Fruit fly (Drosophila melanogaster) whole organism, pupa: ENCODE data around the gene CG33927.
A peak's percentile ranks its signal among the peaks of the same experiment; 100 is the strongest.

Experiments used
- CG10348 ChIP-seq: fragments of 200-800 bp; sonication (Bioruptor generic); IDR thresholded peaks from 2 replicates; pipeline ENCODE4 v1.3.6; 2022; ENCODE audit warnings: missing biosample characterization, missing genetic modification characterization
- CG12605 ChIP-seq: fragments of 200-800 bp; sonication (Bioruptor generic); IDR thresholded peaks from 2 replicates; pipeline ENCODE4 v1.3.6; 2022; ENCODE audit warnings: missing biosample characterization, missing genetic modification characterization
- CG13204 ChIP-seq: fragments of 200-800 bp; sonication (Bioruptor generic); optimal IDR thresholded peaks from 2 replicates; lab custom pipeline; 2018; ENCODE audit warnings: missing biosample characterization, mild to moderate bottlenecking, missing genetic modification characterization, moderate library complexity
- CG14655 ChIP-seq: fragments of 200-800 bp; sonication (Bioruptor generic); optimal IDR thresholded peaks from 3 replicates; lab custom pipeline; 2017; ENCODE audit warnings: mild to moderate bottlenecking, missing biosample characterization, missing genetic modification reagents, missing genetic modification characterization
- CG15710 ChIP-seq: fragments of 200-800 bp; sonication (Bioruptor generic); optimal IDR thresholded peaks from 2 replicates; lab custom pipeline; 2018; ENCODE audit warnings: missing biosample characterization, mild to moderate bottlenecking, missing genetic modification characterization, moderate library complexity
- CG17806 ChIP-seq: fragments of 200-800 bp; sonication (Bioruptor generic); optimal IDR thresholded peaks from 2 replicates; lab custom pipeline; 2018; ENCODE audit warnings: missing biosample characterization, mild to moderate bottlenecking, missing genetic modification characterization, moderate library complexity
- CG32121 ChIP-seq: fragments of 200-800 bp; sonication (Bioruptor generic); IDR thresholded peaks from 2 replicates; pipeline ENCODE4 v1.3.6; 2022; ENCODE audit warnings: missing biosample characterization, missing genetic modification characterization
- CG34367 ChIP-seq: fragments of 200-800 bp; sonication (Bioruptor generic); optimal IDR thresholded peaks from 2 replicates; lab custom pipeline; 2018; ENCODE audit warnings: missing biosample characterization, mild to moderate bottlenecking, missing genetic modification characterization
- CG4496 ChIP-seq: fragments of 200-800 bp; sonication (Bioruptor generic); IDR thresholded peaks from 3 replicates; pipeline ENCODE4 v1.3.6; 2022; ENCODE audit warnings: missing biosample characterization, missing genetic modification characterization
- CG8159 ChIP-seq: fragments of 200-800 bp; sonication (Bioruptor generic); optimal IDR thresholded peaks from 3 replicates; lab custom pipeline; 2018; ENCODE audit warnings: missing biosample characterization, mild to moderate bottlenecking, missing genetic modification characterization, moderate library complexity
- CG8301 ChIP-seq: fragments of 200-800 bp; sonication (Bioruptor generic); optimal IDR thresholded peaks from 2 replicates; lab custom pipeline; 2018; ENCODE audit warnings: missing biosample characterization, mild to moderate bottlenecking, missing genetic modification characterization
- CG9948 ChIP-seq: fragments of 200-800 bp; sonication (Bioruptor generic); optimal IDR thresholded peaks from 2 replicates; lab custom pipeline; 2018; ENCODE audit warnings: missing biosample characterization, mild to moderate bottlenecking, missing genetic modification characterization, moderate library complexity
- D1 ChIP-seq: fragments of 200-800 bp; sonication (Bioruptor generic); optimal IDR thresholded peaks from 2 replicates; lab custom pipeline; 2018; ENCODE audit warnings: missing biosample characterization, mild to moderate bottlenecking, missing genetic modification characterization, moderate library complexity
- EcR ChIP-seq: fragments of 200-800 bp; sonication (Bioruptor generic); optimal IDR thresholded peaks from 3 replicates; lab custom pipeline; 2019; ENCODE audit warnings: missing biosample characterization, missing genetic modification characterization, mild to moderate bottlenecking, moderate library complexity, missing genetic modification reagents
- Ets98B ChIP-seq: fragments of 200-800 bp; sonication (Bioruptor generic); IDR thresholded peaks from 2 replicates; pipeline ENCODE4 v1.3.6; 2022; ENCODE audit warnings: missing biosample characterization, missing genetic modification characterization
- Pif1A ChIP-seq: fragments of 200-800 bp; sonication (Bioruptor generic); optimal IDR thresholded peaks from 3 replicates; lab custom pipeline; 2016; ENCODE audit warnings: missing biosample characterization, missing genetic modification characterization
- Pif1B ChIP-seq: fragments of 200-800 bp; sonication (Bioruptor generic); optimal IDR thresholded peaks from 3 replicates; lab custom pipeline; 2016; ENCODE audit warnings: missing biosample characterization, missing genetic modification characterization
- Snoo ChIP-seq: fragments of 200-800 bp; sonication (Bioruptor generic); optimal IDR thresholded peaks from 3 replicates; lab custom pipeline; 2017; ENCODE audit warnings: missing biosample characterization, mild to moderate bottlenecking, missing genetic modification characterization, inconsistent platforms
- fd96Ca ChIP-seq: fragments of 200-800 bp; sonication (Bioruptor generic); IDR thresholded peaks from 3 replicates; pipeline ENCODE4 v1.3.6; 2022; ENCODE audit warnings: missing biosample characterization, missing genetic modification characterization
- gl ChIP-seq: fragments of 200-800 bp; sonication (Bioruptor generic); optimal IDR thresholded peaks from 2 replicates; lab custom pipeline; 2018; ENCODE audit warnings: missing biosample characterization, mild to moderate bottlenecking, missing genetic modification characterization
- rn ChIP-seq: fragments of 200-800 bp; sonication (Bioruptor generic); IDR thresholded peaks from 2 replicates; pipeline ENCODE4 v1.3.6; 2022; ENCODE audit warnings: missing biosample characterization, missing genetic modification characterization

CG33927 gene

DNA sequence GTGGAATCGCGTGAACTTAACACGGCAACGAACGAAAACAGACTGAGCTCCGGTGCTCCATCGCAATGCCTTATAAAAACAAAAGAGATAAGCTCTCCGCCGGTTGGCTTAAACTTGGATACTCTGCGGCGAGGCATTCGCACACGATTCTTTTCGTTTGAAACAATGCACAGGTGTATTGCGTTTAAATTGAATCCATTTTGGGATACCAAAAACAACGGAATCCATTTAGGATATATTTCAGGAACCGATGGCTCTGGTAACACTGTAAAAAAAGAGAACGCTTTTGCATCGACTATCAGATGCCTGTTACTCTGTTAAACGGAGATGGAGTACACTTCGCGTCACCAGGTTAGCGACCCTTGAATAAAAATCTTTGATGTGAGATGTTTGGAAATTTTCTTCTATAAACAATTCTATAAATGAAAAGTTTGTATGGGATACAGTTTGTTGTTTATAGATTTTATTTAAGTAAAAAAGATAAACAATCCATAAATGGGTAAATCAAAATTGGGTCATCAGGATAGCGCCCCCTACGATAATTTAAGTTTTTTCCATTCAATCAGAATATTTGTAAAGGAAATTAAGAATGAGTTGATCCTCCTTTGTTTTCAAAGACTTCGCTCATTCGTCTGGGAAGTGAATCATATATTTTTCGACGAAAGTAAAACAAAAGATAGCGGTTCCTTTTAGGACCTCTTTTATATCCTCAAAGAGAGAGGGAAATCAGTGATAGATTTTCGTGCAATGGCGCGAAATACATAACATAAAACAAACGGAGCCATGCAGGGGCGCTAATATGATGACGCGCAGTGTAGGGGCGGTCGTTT lies 41.6 kb upstream of the CG33927 start, which contains the start of gene Nep2:
Gene Nep2, minus strand, starts transcription at position 51 of the 830 bp plus-strand sequence.
- TF ChIP-seq CG15710 (tag; lab: Kevin White, UChicago) (peak; percentile 61), rn (GFP tag; lab: Robert Waterston, UW) (no peak), Pif1B (GFP tag; lab: Kevin White, UChicago) (peak; percentile 55), EcR (GFP tag; lab: Kevin White, UChicago) (peak; percentile 7), CG32121 (GFP tag; lab: Robert Waterston, UW) (no peak), gl (tag; lab: Kevin White, UChicago) (no peak), CG9948 (tag; lab: Kevin White, UChicago) (peak; percentile 48), D1 (tag; lab: Kevin White, UChicago) (no peak), CG10348 (GFP tag; lab: Robert Waterston, UW) (no peak), CG12605 (GFP tag; lab: Robert Waterston, UW) (no peak), CG8159 (tag; lab: Kevin White, UChicago) (peak; percentile 66), CG13204 (GFP tag; lab: Kevin White, UChicago) (no peak), CG4496 (peak; percentile 18; the same call in 2 of the 3 replicates), Pif1A (peak; percentile 52), CG34367 (tag; lab: Kevin White, UChicago) (peak; percentile 33), CG14655 (peak; percentile 79), Ets98B (GFP tag; lab: Robert Waterston, UW) (no peak; the same call in 1 of the 2 replicates), CG17806 (tag; lab: Kevin White, UChicago) (peak; percentile 28), CG8301 (peak; percentile 53), fd96Ca (0 out of 3 replicates have a peak, but pooled peaks have one; percentile 16), Snoo (peak; percentile 20)

DNA sequence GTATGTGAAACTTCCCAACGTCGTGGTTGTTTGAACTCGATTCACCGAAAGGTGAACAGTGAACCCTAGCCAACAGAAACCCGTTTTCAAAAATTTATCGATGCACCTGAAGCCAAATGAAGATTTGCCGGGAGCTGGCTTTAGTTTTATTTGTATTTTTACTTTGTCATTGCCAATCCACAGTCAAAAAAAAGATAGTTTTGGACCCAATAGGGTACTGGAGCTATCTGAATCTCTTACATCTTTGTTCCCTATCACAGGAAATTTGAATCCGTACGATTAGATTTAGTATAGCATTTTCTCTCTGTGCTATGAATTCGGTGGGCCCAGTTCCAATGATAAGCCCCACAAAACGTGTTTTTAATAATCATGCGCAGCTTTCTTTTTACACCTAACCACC lies 40.6 kb upstream of the CG33927 start:
- TF ChIP-seq gl (tag; lab: Kevin White, UChicago) (no peak), CG13204 (GFP tag; lab: Kevin White, UChicago) (no peak), CG15710 (tag; lab: Kevin White, UChicago) (no peak), Pif1A (no peak), CG9948 (tag; lab: Kevin White, UChicago) (no peak), Ets98B (GFP tag; lab: Robert Waterston, UW) (peak; percentile 34; the same call in 1 of the 2 replicates), fd96Ca (peak; percentile 26; the same call in 1 of the 3 replicates), rn (GFP tag; lab: Robert Waterston, UW) (no peak), CG14655 (peak; percentile 34), CG17806 (tag; lab: Kevin White, UChicago) (no peak), CG34367 (tag; lab: Kevin White, UChicago) (no peak), D1 (tag; lab: Kevin White, UChicago) (no peak), CG4496 (no peak), Pif1B (GFP tag; lab: Kevin White, UChicago) (peak; percentile 38), CG8301 (peak; percentile 24), Snoo (no peak), CG8159 (tag; lab: Kevin White, UChicago) (no peak), EcR (GFP tag; lab: Kevin White, UChicago) (peak; percentile 59), CG32121 (GFP tag; lab: Robert Waterston, UW) (no peak), CG10348 (GFP tag; lab: Robert Waterston, UW) (no peak), CG12605 (GFP tag; lab: Robert Waterston, UW) (no peak)
- TF ChIP-seq, all 21 proteins: peak for 6

DNA sequence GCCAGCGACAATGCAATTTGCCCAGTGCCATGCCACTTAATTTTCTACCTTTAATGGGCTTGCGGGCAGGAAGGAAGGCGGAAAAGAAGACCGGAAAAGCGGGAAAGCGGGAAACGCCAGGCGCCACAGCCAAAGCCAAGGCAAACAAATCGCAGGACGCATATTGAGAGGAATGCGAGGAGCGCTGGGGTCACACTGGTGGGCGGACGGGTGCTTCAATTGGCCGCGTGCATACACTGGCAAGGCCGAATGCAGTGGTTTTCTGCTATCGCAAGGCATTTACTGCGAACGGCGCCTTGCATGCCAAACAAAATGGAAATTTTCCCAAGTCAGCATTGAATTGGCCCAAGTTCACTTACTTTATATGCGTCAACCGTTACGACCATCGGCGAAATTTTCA lies 38.0 kb upstream of the CG33927 start:
- TF ChIP-seq Pif1A (no peak), CG32121 (GFP tag; lab: Robert Waterston, UW) (no peak), rn (GFP tag; lab: Robert Waterston, UW) (no peak), CG4496 (no peak), CG34367 (tag; lab: Kevin White, UChicago) (no peak), gl (tag; lab: Kevin White, UChicago) (no peak), CG17806 (tag; lab: Kevin White, UChicago) (no peak), Ets98B (GFP tag; lab: Robert Waterston, UW) (no peak), EcR (GFP tag; lab: Kevin White, UChicago) (no peak), CG8159 (tag; lab: Kevin White, UChicago) (no peak), Pif1B (GFP tag; lab: Kevin White, UChicago) (no peak)

DNA sequence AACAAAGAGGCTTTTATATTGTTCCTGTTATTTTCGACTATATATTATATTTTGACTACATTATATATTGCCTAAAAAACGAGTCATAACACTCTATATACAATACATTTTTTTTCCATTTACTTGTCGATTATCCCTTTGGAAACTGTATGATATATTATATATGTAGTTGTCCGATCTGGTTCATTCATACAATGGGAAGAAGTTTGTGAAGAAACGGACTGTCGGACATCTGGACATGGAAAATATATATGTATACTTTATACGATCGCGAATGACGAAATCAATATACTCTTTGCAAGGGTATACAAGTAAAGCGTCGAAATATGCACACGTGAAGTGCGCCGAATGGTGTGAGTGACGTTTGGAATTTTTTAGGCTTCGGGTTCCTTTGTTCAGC lies 36.4 kb upstream of the CG33927 start:
- TF ChIP-seq CG12605 (GFP tag; lab: Robert Waterston, UW): no peak
- no peak for TF ChIP-seq EcR (GFP tag; lab: Kevin White, UChicago)
- no peak for TF ChIP-seq Pif1A
- TF ChIP-seq CG10348 (GFP tag; lab: Robert Waterston, UW): no peak
- TF ChIP-seq CG17806 (tag; lab: Kevin White, UChicago): no peak

DNA sequence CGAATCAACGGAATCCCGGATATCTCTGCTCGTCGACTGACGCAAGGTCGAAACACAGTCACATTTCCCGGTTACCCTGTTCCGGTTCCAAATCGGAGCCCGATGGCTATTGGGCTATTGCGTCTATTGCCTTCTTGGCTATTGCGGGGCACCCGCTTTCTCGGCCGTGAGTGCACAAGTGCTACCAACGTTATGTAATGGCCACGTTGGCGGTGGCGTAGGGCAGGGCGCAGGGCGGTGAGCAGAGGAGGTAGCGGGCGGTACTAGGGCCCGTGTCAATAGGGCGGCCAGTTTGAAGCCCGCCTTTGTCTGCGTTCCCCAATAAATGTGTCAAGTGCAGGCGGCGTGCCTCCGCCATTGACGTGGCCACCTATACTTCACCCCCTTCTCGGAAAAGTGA lies 35.9 kb upstream of the CG33927 start:
- peak; percentile 17; the same call in 1 of the 3 replicates for TF ChIP-seq CG4496
- no peak for TF ChIP-seq CG13204 (GFP tag; lab: Kevin White, UChicago)
- no peak for TF ChIP-seq CG9948 (tag; lab: Kevin White, UChicago)

- no peak for TF ChIP-seq CG8301
- TF ChIP-seq CG8159 (tag; lab: Kevin White, UChicago): no peak
- TF ChIP-seq CG4496: no peak
- TF ChIP-seq fd96Ca: no peak
- TF ChIP-seq Pif1A: no peak
- peak; percentile 84 for TF ChIP-seq EcR (GFP tag; lab: Kevin White, UChicago)
- TF ChIP-seq gl (tag; lab: Kevin White, UChicago): no peak
Observed at dm6 chr3R:4725349-4725748, 34.9 kb upstream of the CG33927 start.
